Worm (Caenorhabditis elegans) whole organism, L1 larva: ENCODE data around the gene clec-186.

Source experiments
- fkh-10 ChIP-seq: sonication (generic microtip); optimal IDR thresholded peaks from 2 replicates; lab custom pipeline; 2017; ENCODE audit warnings: missing biosample characterization, missing genetic modification reagents, missing genetic modification characterization
- lsy-2 ChIP-seq, 2 experiments: fragments of 150-350 bp; optimal IDR thresholded peaks; 2 replicates each; lab custom pipeline; 2014; ENCODE audit warnings: missing biosample characterization in 2 of 2, missing genetic modification characterization in 2 of 2
- nhr-19 ChIP-seq: fragments of 200-800 bp; sonication (Bioruptor generic); conservative IDR thresholded peaks from 2 replicates; pipeline ENCODE4 v1.3.6; 2022; ENCODE audit warnings: missing genetic modification characterization, missing compliant biosample characterization

DNA sequence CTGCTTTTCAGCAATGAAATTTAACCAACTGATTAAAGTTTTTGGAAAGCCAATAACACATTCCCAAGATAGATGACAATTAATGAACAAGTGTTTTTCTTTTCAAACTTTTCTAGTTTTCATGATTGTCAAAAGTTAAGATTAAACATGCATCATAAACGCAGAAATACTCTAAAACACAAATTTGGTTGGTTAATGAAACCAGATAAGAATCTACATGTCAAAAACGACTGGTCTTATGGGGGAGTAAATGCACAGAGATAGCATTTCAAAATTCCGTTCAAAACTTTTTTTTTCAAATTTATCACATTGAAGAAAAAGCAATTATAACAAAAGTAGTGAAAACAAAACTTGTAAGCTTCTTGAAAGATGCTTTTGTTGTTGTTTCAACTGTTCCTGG, 37.8 kb downstream of the clec-186 start:
- TF ChIP-seq lsy-2 (tag; optimal IDR thresholded peaks at IDR 0.05; lab: Kevin White, UChicago) (no peak), fkh-10 (GFP tag; lab: Kevin White, UChicago) (no peak), nhr-19 (GFP tag; lab: Robert Waterston, UW) (no peak)
